Worm (Caenorhabditis elegans): ENCODE data around the gene kvs-3.

- TF ChIP-seq W03F9.2 (tag; optimal IDR thresholded peaks at IDR 0.05) (no peak), dao-5 (tag; optimal IDR thresholded peaks at IDR 0.05) (no peak), him-1 (tag; optimal IDR thresholded peaks at IDR 0.05) (no peak)
Measured at ce11 chrV:9338452-9338851, 20.3 kb downstream of the kvs-3 start.

Measured in whole organism, L4/young adult.